Worm (Caenorhabditis elegans) whole organism, L1 larva: Measurements from ENCODE around the gene F26F4.8.

Source experiments
- hlh-4 ChIP-seq: sonication (generic microtip); optimal IDR thresholded peaks from 2 replicates; lab custom pipeline; 2016; ENCODE audit warnings: mild to moderate bottlenecking, missing genetic modification characterization, missing compliant biosample characterization
- jun-1 ChIP-seq: fragments of 150-350 bp; optimal IDR thresholded peaks from 2 replicates; lab custom pipeline; 2014; ENCODE audit warnings: missing biosample characterization, missing genetic modification reagents, missing genetic modification characterization
- lin-15B ChIP-seq: fragments of 150-350 bp; sonication (generic microtip); optimal IDR thresholded peaks from 3 replicates; lab custom pipeline; 2014; ENCODE audit warnings: missing biosample characterization, missing genetic modification characterization
- nhr-12 ChIP-seq: sonication (generic microtip); optimal IDR thresholded peaks from 2 replicates; lab custom pipeline; 2017; ENCODE audit warnings: missing biosample characterization, missing genetic modification characterization
- tlp-1 ChIP-seq: fragments of 150-350 bp; optimal IDR thresholded peaks from 2 replicates; lab custom pipeline; 2014; ENCODE audit warnings: missing biosample characterization, missing genetic modification characterization
- ztf-11 ChIP-seq, 2 experiments: sonication (generic microtip); optimal IDR thresholded peaks; 2 replicates each; lab custom pipeline; 2016 to 2017; ENCODE audit warnings: missing genetic modification characterization in 2 of 2, missing biosample characterization in 1 of 2, missing compliant biosample characterization in 1 of 2
- ztf-4 ChIP-seq: fragments of 150-350 bp; optimal IDR thresholded peaks from 2 replicates; lab custom pipeline; 2014; ENCODE audit warnings: missing biosample characterization, missing genetic modification characterization

DNA sequence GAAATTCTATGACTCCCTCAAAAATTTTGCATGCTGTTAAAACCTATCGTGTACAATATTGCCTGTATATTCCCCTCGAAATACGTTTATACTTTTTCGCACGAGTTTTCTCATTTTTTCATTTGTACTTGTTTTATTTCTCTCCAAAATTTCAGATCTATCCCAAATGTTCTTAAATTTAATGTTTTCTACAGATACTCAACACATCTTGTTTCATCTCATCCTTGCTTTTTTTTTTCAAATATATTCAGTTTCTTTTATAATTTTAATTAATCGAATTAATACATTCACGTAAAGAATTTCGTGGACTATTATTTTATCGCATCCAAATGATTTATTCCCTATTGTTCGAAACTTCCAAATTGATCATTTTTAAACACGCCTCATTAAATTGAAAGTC, 50.4 kb downstream of the F26F4.8 start, which contains the start of gene C35D10.8:
- TF ChIP-seq ztf-11 (tag; optimal IDR thresholded peaks at IDR 0.05; lab: Kevin White, UChicago): no peak
- no peak for TF ChIP-seq jun-1 (tag; lab: Kevin White, UChicago)
- no peak for TF ChIP-seq nhr-12 (tag; lab: Kevin White, UChicago)
- no peak for TF ChIP-seq hlh-4 (tag; lab: Kevin White, UChicago)
- no peak for TF ChIP-seq lin-15B (tag; lab: Kevin White, UChicago)
- TF ChIP-seq ztf-4 (tag; lab: Kevin White, UChicago): no peak
- TF ChIP-seq tlp-1 (tag; lab: Kevin White, UChicago): no peak
